Worm (Caenorhabditis elegans) whole organism, young adult: ENCODE results near the gene F36A4.3.

Source experiments
- C06A6.2 ChIP-seq: fragments of 200-800 bp; sonication (Bioruptor generic); conservative IDR thresholded peaks from 2 replicates; pipeline ENCODE4 v1.3.6; 2022; ENCODE audit warnings: missing genetic modification characterization, missing compliant biosample characterization
- F22D6.2 ChIP-seq: sonication (generic microtip); optimal IDR thresholded peaks from 2 replicates; lab custom pipeline; 2016; ENCODE audit warnings: mild to moderate bottlenecking, missing genetic modification characterization, missing compliant biosample characterization
- F55B11.4 ChIP-seq: sonication (generic microtip); optimal IDR thresholded peaks from 2 replicates; lab custom pipeline; 2016; ENCODE audit warnings: missing compliant biosample characterization, missing genetic modification characterization, borderline replicate concordance; ENCODE audit not compliant: insufficient read depth
- ama-1 ChIP-seq, 3 experiments: fragments of 150-350 bp in 1 of 3; sonication (generic microtip) in 2 of 3; optimal IDR thresholded peaks; 2 replicates each; lab custom pipeline; 2014 to 2018; ENCODE audit warnings: missing biosample characterization in 2 of 3, missing genetic modification characterization in 2 of 3, missing genetic modification reagents in 2 of 3
- aptf-2 ChIP-seq: fragments of 200-800 bp; sonication (Bioruptor generic); conservative IDR thresholded peaks from 2 replicates; pipeline ENCODE4 v1.3.6; 2022; ENCODE audit warnings: missing genetic modification reagents, missing genetic modification characterization, missing compliant biosample characterization
- attf-6 ChIP-seq: fragments of 200-800 bp; sonication (Bioruptor generic); IDR thresholded peaks from 2 replicates; pipeline ENCODE4 v1.3.6; 2022; ENCODE audit warnings: missing genetic modification reagents, missing genetic modification characterization, missing compliant biosample characterization
- ceh-27 ChIP-seq: fragments of 200-800 bp; sonication (Bioruptor generic); optimal IDR thresholded peaks from 2 replicates; lab custom pipeline; 2018; ENCODE audit warnings: mild to moderate bottlenecking, missing genetic modification characterization, moderate library complexity, missing compliant biosample characterization
- let-526 ChIP-seq: fragments of 200-800 bp; sonication (Bioruptor generic); IDR thresholded peaks from 2 replicates; pipeline ENCODE4 v1.3.6; 2022; ENCODE audit warnings: missing genetic modification reagents, missing genetic modification characterization, missing compliant biosample characterization
- madf-6 ChIP-seq: fragments of 200-800 bp; sonication (Bioruptor generic); IDR thresholded peaks from 2 replicates; pipeline ENCODE4 v1.3.6; 2022; ENCODE audit warnings: missing genetic modification reagents, missing genetic modification characterization, missing compliant biosample characterization
- pha-4 ChIP-seq: fragments of 150-350 bp; sonication (generic microtip); optimal IDR thresholded peaks from 2 replicates; lab custom pipeline; 2014; ENCODE audit warnings: missing biosample characterization, missing genetic modification reagents, missing genetic modification characterization
- snpc-3.4 ChIP-seq: sonication (generic microtip); optimal IDR thresholded peaks from 2 replicates; lab custom pipeline; 2017; ENCODE audit warnings: missing genetic modification characterization, mild to moderate bottlenecking, missing compliant biosample characterization, antibody characterized with exemption, moderate library complexity, missing genotype, missing genetic modification reagents
- ztf-18 ChIP-seq: sonication (generic microtip); optimal IDR thresholded peaks from 2 replicates; lab custom pipeline; 2016; ENCODE audit warnings: missing genotype, mild to moderate bottlenecking, missing genetic modification characterization, missing compliant biosample characterization

DNA sequence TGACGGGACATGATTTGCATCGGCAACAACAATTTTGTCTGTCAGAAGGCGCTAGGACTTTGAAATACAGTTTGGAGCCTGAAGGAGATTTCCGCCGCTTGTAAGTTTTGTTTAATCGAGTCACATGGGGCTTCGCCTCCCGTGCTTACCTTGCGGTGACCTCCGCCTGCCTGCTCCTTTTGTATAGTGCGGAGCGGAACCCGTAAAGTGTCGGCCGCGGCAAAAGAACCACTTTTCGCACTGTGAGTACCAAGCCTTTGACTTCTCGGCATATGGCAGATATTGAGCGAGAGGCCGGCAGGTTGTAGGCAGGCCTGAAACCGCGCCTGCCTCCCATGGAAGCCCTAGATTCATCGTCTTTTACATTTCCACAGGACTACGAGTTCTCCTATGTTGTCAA is 3.5 kb upstream of the F36A4.3 start:
- TF ChIP-seq snpc-3.4, result no peak
- no peak for TF ChIP-seq attf-6 (GFP tag; lab: Robert Waterston, UW)
- no peak for TF ChIP-seq madf-6
- TF ChIP-seq ama-1 (optimal IDR thresholded peaks at IDR 0.05; lab: Kevin White, UChicago), result no peak
- no peak for TF ChIP-seq ama-1 (GFP tag; optimal IDR thresholded peaks at IDR 0.05; lab: Kevin White, UChicago)
- TF ChIP-seq C06A6.2, result no peak
- TF ChIP-seq ztf-18 (tag; lab: Kevin White, UChicago), result no peak
- no peak for TF ChIP-seq aptf-2
- no peak for TF ChIP-seq F55B11.4 (tag; lab: Kevin White, UChicago)
- no peak for TF ChIP-seq ceh-27 (GFP tag; lab: Kevin White, UChicago)
- no peak for TF ChIP-seq pha-4 (tag; lab: Kevin White, UChicago)
- TF ChIP-seq let-526 (GFP tag; lab: Robert Waterston, UW), result no peak
- TF ChIP-seq F22D6.2 (tag; lab: Kevin White, UChicago), result no peak
